Fruit fly (Drosophila melanogaster) whole organism, embryonic: Measurements from ENCODE around the gene CG43796.

Experiments used
- BtbVII ChIP-seq: fragments of 200-800 bp; sonication (Bioruptor generic); optimal IDR thresholded peaks from 3 replicates; lab custom pipeline; 2017; ENCODE audit warnings: missing biosample characterization, mild to moderate bottlenecking, missing genetic modification characterization
- C15 ChIP-seq: fragments of 200-800 bp; sonication (Bioruptor generic); IDR thresholded peaks from 3 replicates; pipeline ENCODE4 v1.3.6; 2022; ENCODE audit warnings: missing biosample characterization, missing genetic modification characterization
- CG10267 ChIP-seq: fragments of 200-800 bp; sonication (Bioruptor generic); optimal IDR thresholded peaks from 2 replicates; lab custom pipeline; 2018; ENCODE audit warnings: missing biosample characterization, mild to moderate bottlenecking, missing genetic modification characterization, moderate library complexity
- CG10366 ChIP-seq: fragments of 200-800 bp; sonication (Bioruptor generic); IDR thresholded peaks from 2 replicates; pipeline ENCODE4 v1.3.6; 2022; ENCODE audit warnings: missing biosample characterization, missing genetic modification characterization
- CG11560 ChIP-seq: fragments of 200-800 bp; sonication (Bioruptor generic); IDR thresholded peaks from 3 replicates; pipeline ENCODE4 v1.3.6; 2022; ENCODE audit warnings: missing biosample characterization, missing genetic modification characterization
- CG14014 ChIP-seq: fragments of 200-800 bp; sonication (Bioruptor generic); IDR thresholded peaks from 2 replicates; pipeline ENCODE4 v1.3.6; 2022; ENCODE audit warnings: missing biosample characterization, missing genetic modification characterization
- CG14441 ChIP-seq: fragments of 200-800 bp; sonication (Bioruptor generic); IDR thresholded peaks from 2 replicates; pipeline ENCODE4 v1.3.6; 2022; ENCODE audit warnings: missing biosample characterization, missing genetic modification characterization
- CG16813 ChIP-seq: fragments of 200-800 bp; sonication (Bioruptor generic); IDR thresholded peaks from 3 replicates; pipeline ENCODE4 v1.3.6; 2022; ENCODE audit warnings: missing biosample characterization, missing genetic modification characterization; ENCODE audit not compliant: partially characterized antibody
- CG34224 ChIP-seq: fragments of 200-800 bp; sonication (Bioruptor generic); IDR thresholded peaks from 3 replicates; pipeline ENCODE4 v1.3.6; 2022; ENCODE audit warnings: missing biosample characterization, missing genetic modification characterization; ENCODE audit not compliant: partially characterized antibody
- CG4854 ChIP-seq: fragments of 200-800 bp; sonication (Bioruptor generic); optimal IDR thresholded peaks from 2 replicates; lab custom pipeline; 2016; ENCODE audit warnings: missing biosample characterization, missing genetic modification characterization, inconsistent platforms
- CG6654 ChIP-seq: fragments of 200-800 bp; sonication (Bioruptor generic); optimal IDR thresholded peaks from 2 replicates; lab custom pipeline; 2017; ENCODE audit warnings: missing biosample characterization, mild to moderate bottlenecking, missing genetic modification characterization
- CG6683 ChIP-seq: fragments of 200-800 bp; sonication (Bioruptor generic); optimal IDR thresholded peaks from 2 replicates; lab custom pipeline; 2017; ENCODE audit warnings: missing biosample characterization, mild to moderate bottlenecking, missing genetic modification characterization, missing genetic modification reagents
- CG7271 ChIP-seq: fragments of 200-800 bp; sonication (Bioruptor generic); optimal IDR thresholded peaks from 2 replicates; lab custom pipeline; 2018; ENCODE audit warnings: missing biosample characterization, mild to moderate bottlenecking, missing genetic modification characterization, moderate library complexity
- CG7786 ChIP-seq: fragments of 200-800 bp; sonication (Bioruptor generic); optimal IDR thresholded peaks from 2 replicates; lab custom pipeline; 2016; ENCODE audit warnings: missing biosample characterization, missing genetic modification characterization
- CHES-1-like ChIP-seq: fragments of 200-800 bp; sonication (Bioruptor generic); optimal IDR thresholded peaks from 2 replicates; lab custom pipeline; 2016; ENCODE audit warnings: missing biosample characterization, missing genetic modification characterization
- CkIIα-i1 ChIP-seq: fragments of 200-800 bp; sonication (Bioruptor generic); IDR thresholded peaks from 2 replicates; pipeline ENCODE4 v1.3.6; 2022; ENCODE audit warnings: missing biosample characterization, missing genetic modification characterization
- Dfd ChIP-seq, 2 experiments: fragments of >200 bp; optimal IDR thresholded peaks; 2 replicates each; lab custom pipeline; 2017; ENCODE audit warnings: missing biosample characterization in 2 of 2, missing genetic modification characterization in 2 of 2
- Dip3 ChIP-seq: fragments of 200-800 bp; sonication (Bioruptor generic); optimal IDR thresholded peaks from 3 replicates; lab custom pipeline; 2016; ENCODE audit warnings: missing biosample characterization, missing genetic modification characterization
- E2f1 ChIP-seq: fragments of 200-800 bp; sonication (Bioruptor generic); IDR thresholded peaks from 2 replicates; pipeline ENCODE4 v1.3.6; 2022; ENCODE audit warnings: missing biosample characterization, missing genetic modification characterization
- H2.0 ChIP-seq: fragments of 200-800 bp; sonication (Bioruptor generic); IDR thresholded peaks from 2 replicates; pipeline ENCODE4 v1.3.6; 2022; ENCODE audit warnings: missing biosample characterization, missing genetic modification characterization
- HHEX ChIP-seq: fragments of 200-800 bp; sonication (Bioruptor generic); optimal IDR thresholded peaks from 3 replicates; lab custom pipeline; 2017; ENCODE audit warnings: missing biosample characterization, mild to moderate bottlenecking, missing genetic modification characterization, missing genetic modification reagents
- HmgD ChIP-seq: fragments of 200-800 bp; sonication (Bioruptor generic); optimal IDR thresholded peaks from 3 replicates; lab custom pipeline; 2016; ENCODE audit warnings: missing biosample characterization, missing genetic modification characterization
- Max ChIP-seq: fragments of 200-800 bp; sonication (Bioruptor generic); optimal IDR thresholded peaks from 2 replicates; lab custom pipeline; 2016; ENCODE audit warnings: missing biosample characterization, mild to moderate bottlenecking, missing genetic modification characterization
- PHDP ChIP-seq: fragments of 200-800 bp; sonication (Bioruptor generic); optimal IDR thresholded peaks from 3 replicates; lab custom pipeline; 2018; ENCODE audit warnings: missing biosample characterization, mild to moderate bottlenecking, missing genetic modification characterization, moderate library complexity
- Ptx1 ChIP-seq: fragments of 200-800 bp; sonication (Bioruptor generic); IDR thresholded peaks from 2 replicates; pipeline ENCODE4 v1.3.6; 2022; ENCODE audit warnings: missing biosample characterization, missing genetic modification characterization
- Ravus ChIP-seq: fragments of 200-800 bp; sonication (Bioruptor generic); IDR thresholded peaks from 2 replicates; pipeline ENCODE4 v1.3.6; 2022; ENCODE audit warnings: missing biosample characterization, missing genetic modification characterization
- Six4 ChIP-seq: fragments of 200-800 bp; sonication (Bioruptor generic); optimal IDR thresholded peaks from 2 replicates; lab custom pipeline; 2016; ENCODE audit warnings: missing biosample characterization, missing genetic modification characterization
- aop ChIP-seq: fragments of 200-800 bp; sonication (Bioruptor generic); IDR thresholded peaks from 2 replicates; pipeline ENCODE4 v1.3.6; 2022; ENCODE audit warnings: missing biosample characterization, missing genetic modification characterization
- bowl ChIP-seq: fragments of 200-800 bp; sonication (Bioruptor generic); IDR thresholded peaks from 2 replicates; pipeline ENCODE4 v1.3.6; 2022; ENCODE audit warnings: missing biosample characterization, missing genetic modification characterization
- caup ChIP-seq: fragments of 200-800 bp; sonication (Bioruptor generic); optimal IDR thresholded peaks from 3 replicates; lab custom pipeline; 2017; ENCODE audit warnings: missing biosample characterization, mild to moderate bottlenecking, missing genetic modification characterization, moderate library complexity; ENCODE audit not compliant: severe bottlenecking
- chn ChIP-seq: fragments of 200-800 bp; sonication (Bioruptor generic); optimal IDR thresholded peaks from 2 replicates; lab custom pipeline; 2016; ENCODE audit warnings: missing biosample characterization, missing genetic modification characterization
- corto ChIP-seq: fragments of 200-800 bp; sonication (Bioruptor generic); optimal IDR thresholded peaks from 2 replicates; lab custom pipeline; 2016; ENCODE audit warnings: missing biosample characterization, mild to moderate bottlenecking, missing genetic modification characterization, moderate library complexity
- danr ChIP-seq: fragments of 200-800 bp; sonication (Bioruptor generic); IDR thresholded peaks from 2 replicates; pipeline ENCODE4 v1.3.6; 2022; ENCODE audit warnings: missing biosample characterization, missing genetic modification characterization
- ems ChIP-seq: fragments of 200-800 bp; sonication (Bioruptor generic); optimal IDR thresholded peaks from 3 replicates; lab custom pipeline; 2016; ENCODE audit warnings: missing biosample characterization, missing genetic modification characterization
- fd3F ChIP-seq: fragments of 200-800 bp; sonication (Bioruptor generic); optimal IDR thresholded peaks from 2 replicates; lab custom pipeline; 2018; ENCODE audit warnings: missing biosample characterization, mild to moderate bottlenecking, missing genetic modification characterization, moderate library complexity
- hbn ChIP-seq: fragments of 200-800 bp; sonication (Bioruptor generic); IDR thresholded peaks from 2 replicates; pipeline ENCODE4 v1.3.6; 2022; ENCODE audit warnings: missing biosample characterization, missing genetic modification characterization; ENCODE audit not compliant: partially characterized antibody
- hkb ChIP-seq, 2 experiments: fragments of 200-800 bp in 1 of 2; fragments of >200 bp in 1 of 2; sonication (Bioruptor generic) in 1 of 2; IDR thresholded peaks in 1 of 2; optimal IDR thresholded peaks in 1 of 2; 2 replicates each; pipeline versions ENCODE4 v1.3.6 to Lab custom; 2017 to 2022; ENCODE audit warnings: missing biosample characterization in 1 of 2, missing genetic modification characterization in 1 of 2
- inv ChIP-seq: fragments of 200-800 bp; sonication (Bioruptor generic); IDR thresholded peaks from 2 replicates; pipeline ENCODE4 v1.3.6; 2022; ENCODE audit warnings: missing biosample characterization, missing genetic modification characterization; ENCODE audit not compliant: partially characterized antibody
- luna ChIP-seq: fragments of 200-800 bp; sonication (Bioruptor generic); optimal IDR thresholded peaks from 2 replicates; lab custom pipeline; 2016; ENCODE audit warnings: missing biosample characterization, missing genetic modification characterization
- nom ChIP-seq: fragments of 200-800 bp; sonication (Bioruptor generic); optimal IDR thresholded peaks from 2 replicates; lab custom pipeline; 2017; ENCODE audit warnings: missing biosample characterization, missing genetic modification characterization, mild to moderate bottlenecking, moderate library complexity, missing genetic modification reagents
- onecut ChIP-seq: fragments of 200-800 bp; sonication (Bioruptor generic); IDR thresholded peaks from 2 replicates; pipeline ENCODE4 v1.3.6; 2022; ENCODE audit warnings: missing biosample characterization, missing genetic modification characterization
- peb ChIP-seq: fragments of 200-800 bp; sonication (Bioruptor generic); IDR thresholded peaks from 2 replicates; pipeline ENCODE4 v1.3.6; 2022; ENCODE audit warnings: missing biosample characterization, missing genetic modification characterization
- sc ChIP-seq, 3 experiments: fragments of >200 bp in 2 of 3; fragments of 200-800 bp in 1 of 3; sonication (Bioruptor generic) in 1 of 3; optimal IDR thresholded peaks; 2 replicates in 2 of 3; 3 replicates in 1 of 3; lab custom pipeline; 2017; ENCODE audit warnings: mild to moderate bottlenecking in 1 of 3, missing biosample characterization in 1 of 3, missing genetic modification characterization in 1 of 3, missing genetic modification reagents in 1 of 3
- sna ChIP-seq: fragments of 200-800 bp; sonication (Bioruptor generic); IDR thresholded peaks from 2 replicates; pipeline ENCODE4 v1.3.6; 2022; ENCODE audit warnings: missing biosample characterization, missing genetic modification characterization; ENCODE audit not compliant: partially characterized antibody
- sqz ChIP-seq: fragments of 200-800 bp; sonication (Bioruptor generic); optimal IDR thresholded peaks from 3 replicates; lab custom pipeline; 2018; ENCODE audit warnings: missing biosample characterization, mild to moderate bottlenecking, missing genetic modification characterization
- tna ChIP-seq: fragments of 200-800 bp; sonication (Bioruptor generic); IDR thresholded peaks from 2 replicates; pipeline ENCODE4 v1.3.6; 2022; ENCODE audit warnings: missing biosample characterization, missing genetic modification characterization; ENCODE audit not compliant: partially characterized antibody
- trem ChIP-seq: fragments of 200-800 bp; optimal IDR thresholded peaks from 3 replicates; lab custom pipeline; 2019; ENCODE audit warnings: missing biosample characterization, mild to moderate bottlenecking, missing genetic modification characterization, moderate library complexity
- wor ChIP-seq: fragments of 200-800 bp; sonication (Bioruptor generic); IDR thresholded peaks from 2 replicates; pipeline ENCODE4 v1.3.6; 2022; ENCODE audit warnings: missing biosample characterization, missing genetic modification characterization
- zen2 ChIP-seq: fragments of 200-800 bp; sonication (Bioruptor generic); IDR thresholded peaks from 3 replicates; pipeline ENCODE4 v1.3.6; 2022; ENCODE audit warnings: missing biosample characterization, missing genetic modification characterization; ENCODE audit not compliant: partially characterized antibody

Gene CG43796

dm6 chr2L:8514748-8515147 is 32.6 kb downstream of the CG43796 start, which contains the start of the genes CG13097 and PIG-U (continued):
- peak; percentile 75; the same call in 1 of the 2 replicates for TF ChIP-seq tna (GFP tag; lab: Robert Waterston, UW)
- TF ChIP-seq sc (optimal IDR thresholded peaks at IDR 0.05; lab: Kevin White, UChicago) = no peak
- no peak for TF ChIP-seq sc (GFP tag; optimal IDR thresholded peaks at IDR 0.05; lab: Kevin White, UChicago)
- peak; percentile 88 for TF ChIP-seq chn (GFP tag; lab: Kevin White, UChicago)
- TF ChIP-seq CG6654 (GFP tag; lab: Kevin White, UChicago) = peak; percentile 31
- TF ChIP-seq inv (GFP tag; lab: Robert Waterston, UW) = peak; percentile 88
- peak; percentile 81 for TF ChIP-seq CHES-1-like
- TF ChIP-seq peb (GFP tag; lab: Robert Waterston, UW) = peak; percentile 18; the same call in 1 of the 2 replicates
- TF ChIP-seq BtbVII = peak; percentile 50
- TF ChIP-seq fd3F (GFP tag; lab: Kevin White, UChicago) = peak; percentile 46
- peak; percentile 33 for TF ChIP-seq CG7271 (tag; lab: Kevin White, UChicago)
- peak; percentile 69 for TF ChIP-seq CG7786
- TF ChIP-seq HmgD (GFP tag; lab: Kevin White, UChicago) = no peak
- TF ChIP-seq hbn = peak; percentile 96
- peak; percentile 55; the same call in 1 of the 2 replicates for TF ChIP-seq bowl (GFP tag; lab: Robert Waterston, UW)
- peak; percentile 88 for TF ChIP-seq ems (GFP tag; lab: Kevin White, UChicago)
- TF ChIP-seq hkb (optimal IDR thresholded peaks at IDR 0.05; lab: Kevin White, UChicago) = no peak
- peak; percentile 75 for TF ChIP-seq hkb (GFP tag; IDR thresholded peaks at IDR 0.05; lab: Robert Waterston, UW)
- peak; percentile 98 for TF ChIP-seq sna
- TF ChIP-seq zen2 (GFP tag; lab: Robert Waterston, UW) = peak; percentile 83; the same call in 2 of the 3 replicates
- peak; percentile 88 for TF ChIP-seq Ptx1 (GFP tag; lab: Robert Waterston, UW)
- no peak for TF ChIP-seq aop (GFP tag; lab: Robert Waterston, UW)
- TF ChIP-seq H2.0 (GFP tag; lab: Robert Waterston, UW) = peak; percentile 79
- peak; percentile 58; the same call in 1 of the 2 replicates for TF ChIP-seq danr
- TF ChIP-seq CG6683 (GFP tag; lab: Kevin White, UChicago) = peak; percentile 65
- TF ChIP-seq wor = peak; percentile 51
- no peak for TF ChIP-seq C15 (GFP tag; lab: Robert Waterston, UW)
- peak; percentile 76 for TF ChIP-seq CG14441 (GFP tag; lab: Robert Waterston, UW)
- no peak for TF ChIP-seq Ravus (GFP tag; lab: Robert Waterston, UW)
- TF ChIP-seq CG14014 (GFP tag; lab: Robert Waterston, UW) = peak; percentile 73
- no peak for TF ChIP-seq luna
- TF ChIP-seq CG34224 (GFP tag; lab: Robert Waterston, UW) = peak; percentile 97
- no peak for TF ChIP-seq Dfd (GFP tag; optimal IDR thresholded peaks at IDR 0.05; lab: Kevin White, UChicago)
- TF ChIP-seq HHEX (GFP tag; lab: Kevin White, UChicago) = peak; percentile 62
- TF ChIP-seq E2f1 (GFP tag; lab: Robert Waterston, UW) = peak; percentile 78
- TF ChIP-seq CG4854 (GFP tag; lab: Kevin White, UChicago) = peak; percentile 81
- TF ChIP-seq Six4 (GFP tag; lab: Kevin White, UChicago) = peak; percentile 74
- TF ChIP-seq CG10267 (tag; lab: Kevin White, UChicago) = peak; percentile 84
- peak; percentile 94 for TF ChIP-seq CG16813 (GFP tag; lab: Robert Waterston, UW)
- no peak for TF ChIP-seq CkIIα-i1 (GFP tag; lab: Robert Waterston, UW)
- peak; percentile 75 for TF ChIP-seq PHDP (tag; lab: Kevin White, UChicago)
- TF ChIP-seq CG10366 (GFP tag; lab: Robert Waterston, UW) = peak; percentile 70
- TF ChIP-seq CG11560 = 0 out of 3 replicates have a peak, but pooled peaks have one; percentile 50
- TF ChIP-seq trem = peak; percentile 91
- no peak for TF ChIP-seq sqz (GFP tag; lab: Kevin White, UChicago)
- peak; percentile 90 for TF ChIP-seq Max (GFP tag; lab: Kevin White, UChicago)
- peak; percentile 51 for TF ChIP-seq onecut (GFP tag; lab: Robert Waterston, UW)
- peak; percentile 85 for TF ChIP-seq corto
- TF ChIP-seq Dip3 (GFP tag; lab: Kevin White, UChicago) = peak; percentile 84
- peak; percentile 72 for TF ChIP-seq caup
- no peak for TF ChIP-seq nom
